Worm (Caenorhabditis elegans) whole organism, late embryonic: Measurements from ENCODE around the gene spe-19.

Experiments
- C08G9.2 ChIP-seq: sonication (generic microtip); optimal IDR thresholded peaks from 2 replicates; lab custom pipeline; 2016; ENCODE audit warnings: mild to moderate bottlenecking, missing genetic modification characterization, moderate library complexity, missing compliant biosample characterization
- C38D4.7 ChIP-seq: fragments of 200-800 bp; sonication (Bioruptor generic); optimal IDR thresholded peaks from 2 replicates; lab custom pipeline; 2018; ENCODE audit warnings: mild to moderate bottlenecking, missing genetic modification characterization, moderate library complexity, missing compliant biosample characterization
- ama-1 ChIP-seq: fragments of 150-350 bp; optimal IDR thresholded peaks from 2 replicates; lab custom pipeline; 2014
- dmd-4 ChIP-seq: sonication (generic microtip); optimal IDR thresholded peaks from 2 replicates; lab custom pipeline; 2016; ENCODE audit warnings: borderline replicate concordance, missing genetic modification characterization, missing compliant biosample characterization
- elt-2 ChIP-seq: sonication (generic microtip); optimal IDR thresholded peaks from 2 replicates; lab custom pipeline; 2016; ENCODE audit warnings: missing genetic modification reagents, missing genetic modification characterization, missing compliant biosample characterization
- lin-11 ChIP-seq: fragments of 200-800 bp; sonication (Bioruptor generic); optimal IDR thresholded peaks from 2 replicates; lab custom pipeline; 2018; ENCODE audit warnings: mild to moderate bottlenecking, missing genetic modification characterization, missing compliant biosample characterization
- mec-3 ChIP-seq: sonication (generic microtip); optimal IDR thresholded peaks from 2 replicates; lab custom pipeline; 2016; ENCODE audit warnings: borderline replicate concordance, missing genetic modification characterization, missing compliant biosample characterization
- pag-3 ChIP-seq: sonication (generic microtip); optimal IDR thresholded peaks from 2 replicates; lab custom pipeline; 2016; ENCODE audit warnings: missing compliant biosample characterization, missing genetic modification characterization, borderline replicate concordance
- pros-1 ChIP-seq: fragments of 150-350 bp; optimal IDR thresholded peaks from 2 replicates; lab custom pipeline; 2014; ENCODE audit warnings: missing biosample characterization, missing genetic modification reagents, missing genetic modification characterization
- tbx-2 ChIP-seq: sonication (generic microtip); optimal IDR thresholded peaks from 2 replicates; lab custom pipeline; 2016; ENCODE audit warnings: missing genetic modification characterization, missing compliant biosample characterization
- ztf-16 ChIP-seq: sonication (generic microtip); optimal IDR thresholded peaks from 2 replicates; lab custom pipeline; 2017; ENCODE audit warnings: missing genetic modification characterization, missing compliant biosample characterization

ce11 chrV:19997481-19997880 is 49.7 kb downstream of the spe-19 start:
- TF ChIP-seq pros-1 (tag; lab: Kevin White, UChicago) (no peak), C38D4.7 (GFP tag; lab: Kevin White, UChicago) (no peak), dmd-4 (tag; lab: Kevin White, UChicago) (no peak), lin-11 (tag; lab: Kevin White, UChicago) (no peak), ama-1 (lab: Kevin White, UChicago) (no peak), C08G9.2 (tag; lab: Kevin White, UChicago) (no peak), elt-2 (no peak), mec-3 (no peak), tbx-2 (tag; lab: Kevin White, UChicago) (no peak), pag-3 (no peak), ztf-16 (tag; lab: Kevin White, UChicago) (no peak)
